Fruit fly (Drosophila melanogaster): Measurements from ENCODE around the gene Fntb.

The Fntb gene

dm6 chr3R:16477033-16477432, 44.2 kb downstream of the Fntb start, which contains the start of gene Gyc89Db:
Gene Gyc89Db (plus strand): TSS chr3R:16477110.
- TF ChIP-seq usp (GFP tag; optimal IDR thresholded peaks at IDR 0.05) (no peak), psq (optimal IDR thresholded peaks at IDR 0.05) (no peak), Dll (optimal IDR thresholded peaks at IDR 0.05) (no peak), pan (optimal IDR thresholded peaks at IDR 0.05) (no peak), EcR (GFP tag; optimal IDR thresholded peaks at IDR 0.05) (no peak), CG8478 (optimal IDR thresholded peaks at IDR 0.05) (no peak)

dm6 chr3R:16480995-16481394, 48.2 kb downstream of the Fntb start, which contains the start of gene Dhfr:
Gene Dhfr (plus strand): TSS chr3R:16481167.
- no peak for TF ChIP-seq Dll (optimal IDR thresholded peaks at IDR 0.05)
- TF ChIP-seq CG8478 (optimal IDR thresholded peaks at IDR 0.05), result no peak
- no peak for TF ChIP-seq pan (optimal IDR thresholded peaks at IDR 0.05)
- no peak for TF ChIP-seq psq (optimal IDR thresholded peaks at IDR 0.05)
- no peak for TF ChIP-seq usp (GFP tag; optimal IDR thresholded peaks at IDR 0.05)
- no peak for TF ChIP-seq EcR (GFP tag; optimal IDR thresholded peaks at IDR 0.05)

dm6 chr3R:16482276-16482675, 49.5 kb downstream of the Fntb start, which contains the start of gene Sdhaf3:
Gene Sdhaf3 (minus strand): TSS chr3R:16482452.
- TF ChIP-seq pan (optimal IDR thresholded peaks at IDR 0.05), result no peak
- no peak for TF ChIP-seq EcR (GFP tag; optimal IDR thresholded peaks at IDR 0.05)
- no peak for TF ChIP-seq CG8478 (optimal IDR thresholded peaks at IDR 0.05)
- TF ChIP-seq Dll (optimal IDR thresholded peaks at IDR 0.05), result no peak
- TF ChIP-seq psq (optimal IDR thresholded peaks at IDR 0.05), result no peak
- TF ChIP-seq usp (GFP tag; optimal IDR thresholded peaks at IDR 0.05), result no peak

- TF ChIP-seq usp (GFP tag; optimal IDR thresholded peaks at IDR 0.05) (no peak), psq (optimal IDR thresholded peaks at IDR 0.05) (no peak), CG8478 (optimal IDR thresholded peaks at IDR 0.05) (no peak), Dll (optimal IDR thresholded peaks at IDR 0.05) (no peak)
These were observed 51.1 kb downstream of the Fntb start, which contains the start of gene Der-2 for dm6 chr3R:16483877-16484417. Gene Der-2 (minus strand): TSS chr3R:16484223.

Data from whole organism.